Fruit fly (Drosophila melanogaster) whole organism, pupa: ENCODE data around the gene ppk21.

Source experiments
- CG10348 ChIP-seq: fragments of 200-800 bp; sonication (Bioruptor generic); IDR thresholded peaks from 2 replicates; pipeline ENCODE4 v1.3.6; 2022; ENCODE audit warnings: missing biosample characterization, missing genetic modification characterization
- CG12605 ChIP-seq: fragments of 200-800 bp; sonication (Bioruptor generic); IDR thresholded peaks from 2 replicates; pipeline ENCODE4 v1.3.6; 2022; ENCODE audit warnings: missing biosample characterization, missing genetic modification characterization
- CG13204 ChIP-seq: fragments of 200-800 bp; sonication (Bioruptor generic); optimal IDR thresholded peaks from 2 replicates; lab custom pipeline; 2018; ENCODE audit warnings: missing biosample characterization, mild to moderate bottlenecking, missing genetic modification characterization, moderate library complexity
- CG14655 ChIP-seq: fragments of 200-800 bp; sonication (Bioruptor generic); optimal IDR thresholded peaks from 3 replicates; lab custom pipeline; 2017; ENCODE audit warnings: mild to moderate bottlenecking, missing biosample characterization, missing genetic modification reagents, missing genetic modification characterization
- CG15710 ChIP-seq: fragments of 200-800 bp; sonication (Bioruptor generic); optimal IDR thresholded peaks from 2 replicates; lab custom pipeline; 2018; ENCODE audit warnings: missing biosample characterization, mild to moderate bottlenecking, missing genetic modification characterization, moderate library complexity
- CG17806 ChIP-seq: fragments of 200-800 bp; sonication (Bioruptor generic); optimal IDR thresholded peaks from 2 replicates; lab custom pipeline; 2018; ENCODE audit warnings: missing biosample characterization, mild to moderate bottlenecking, missing genetic modification characterization, moderate library complexity
- CG32121 ChIP-seq: fragments of 200-800 bp; sonication (Bioruptor generic); IDR thresholded peaks from 2 replicates; pipeline ENCODE4 v1.3.6; 2022; ENCODE audit warnings: missing biosample characterization, missing genetic modification characterization
- CG34367 ChIP-seq: fragments of 200-800 bp; sonication (Bioruptor generic); optimal IDR thresholded peaks from 2 replicates; lab custom pipeline; 2018; ENCODE audit warnings: missing biosample characterization, mild to moderate bottlenecking, missing genetic modification characterization
- CG4496 ChIP-seq: fragments of 200-800 bp; sonication (Bioruptor generic); IDR thresholded peaks from 3 replicates; pipeline ENCODE4 v1.3.6; 2022; ENCODE audit warnings: missing biosample characterization, missing genetic modification characterization
- CG8159 ChIP-seq: fragments of 200-800 bp; sonication (Bioruptor generic); optimal IDR thresholded peaks from 3 replicates; lab custom pipeline; 2018; ENCODE audit warnings: missing biosample characterization, mild to moderate bottlenecking, missing genetic modification characterization, moderate library complexity
- CG8301 ChIP-seq: fragments of 200-800 bp; sonication (Bioruptor generic); optimal IDR thresholded peaks from 2 replicates; lab custom pipeline; 2018; ENCODE audit warnings: missing biosample characterization, mild to moderate bottlenecking, missing genetic modification characterization
- CG9948 ChIP-seq: fragments of 200-800 bp; sonication (Bioruptor generic); optimal IDR thresholded peaks from 2 replicates; lab custom pipeline; 2018; ENCODE audit warnings: missing biosample characterization, mild to moderate bottlenecking, missing genetic modification characterization, moderate library complexity
- D1 ChIP-seq: fragments of 200-800 bp; sonication (Bioruptor generic); optimal IDR thresholded peaks from 2 replicates; lab custom pipeline; 2018; ENCODE audit warnings: missing biosample characterization, mild to moderate bottlenecking, missing genetic modification characterization, moderate library complexity
- EcR ChIP-seq: fragments of 200-800 bp; sonication (Bioruptor generic); optimal IDR thresholded peaks from 3 replicates; lab custom pipeline; 2019; ENCODE audit warnings: missing biosample characterization, missing genetic modification characterization, mild to moderate bottlenecking, moderate library complexity, missing genetic modification reagents
- Ets98B ChIP-seq: fragments of 200-800 bp; sonication (Bioruptor generic); IDR thresholded peaks from 2 replicates; pipeline ENCODE4 v1.3.6; 2022; ENCODE audit warnings: missing biosample characterization, missing genetic modification characterization
- Pif1A ChIP-seq: fragments of 200-800 bp; sonication (Bioruptor generic); optimal IDR thresholded peaks from 3 replicates; lab custom pipeline; 2016; ENCODE audit warnings: missing biosample characterization, missing genetic modification characterization
- Pif1B ChIP-seq: fragments of 200-800 bp; sonication (Bioruptor generic); optimal IDR thresholded peaks from 3 replicates; lab custom pipeline; 2016; ENCODE audit warnings: missing biosample characterization, missing genetic modification characterization
- Snoo ChIP-seq: fragments of 200-800 bp; sonication (Bioruptor generic); optimal IDR thresholded peaks from 3 replicates; lab custom pipeline; 2017; ENCODE audit warnings: missing biosample characterization, mild to moderate bottlenecking, missing genetic modification characterization, inconsistent platforms
- fd96Ca ChIP-seq: fragments of 200-800 bp; sonication (Bioruptor generic); IDR thresholded peaks from 3 replicates; pipeline ENCODE4 v1.3.6; 2022; ENCODE audit warnings: missing biosample characterization, missing genetic modification characterization
- gl ChIP-seq: fragments of 200-800 bp; sonication (Bioruptor generic); optimal IDR thresholded peaks from 2 replicates; lab custom pipeline; 2018; ENCODE audit warnings: missing biosample characterization, mild to moderate bottlenecking, missing genetic modification characterization
- rn ChIP-seq: fragments of 200-800 bp; sonication (Bioruptor generic); IDR thresholded peaks from 2 replicates; pipeline ENCODE4 v1.3.6; 2022; ENCODE audit warnings: missing biosample characterization, missing genetic modification characterization

The ppk21 gene

dm6 chr3R:29672156-29672555 is 7.6 kb downstream of the ppk21 start, which contains the start of gene ppk19:
ppk19 (plus strand) TSS chr3R:29672456.
- TF ChIP-seq CG15710 (tag; lab: Kevin White, UChicago) (no peak), CG9948 (no peak), fd96Ca (GFP tag; lab: Robert Waterston, UW) (no peak), CG17806 (no peak), Pif1B (GFP tag; lab: Kevin White, UChicago) (no peak), CG8159 (tag; lab: Kevin White, UChicago) (no peak), CG13204 (GFP tag; lab: Kevin White, UChicago) (no peak), CG14655 (no peak), D1 (no peak), CG10348 (GFP tag; lab: Robert Waterston, UW) (no peak), CG12605 (GFP tag; lab: Robert Waterston, UW) (no peak)

DNA sequence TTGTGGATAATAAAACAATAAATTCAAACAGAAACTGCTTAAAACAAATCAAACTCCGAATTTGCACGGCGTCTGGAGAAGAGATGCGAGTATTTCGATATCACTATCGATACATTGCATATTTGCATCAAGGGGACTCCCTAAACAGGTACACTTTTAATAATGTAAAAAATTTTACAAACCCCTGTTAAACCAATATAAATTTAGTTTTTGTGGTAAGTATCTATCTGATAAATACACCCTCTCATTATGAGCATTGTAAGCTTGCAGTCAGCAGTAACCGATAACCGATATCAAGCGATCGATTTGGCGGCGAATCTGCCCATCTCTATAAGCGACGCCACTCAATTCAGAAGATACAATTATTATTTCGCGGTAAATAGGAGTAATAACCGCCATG is 10.8 kb downstream of the ppk21 start, which contains the start of the genes Bub3 and Cap-D2:
Bub3 (minus strand) TSS at position 89 of the 400 bp plus-strand sequence.
Cap-D2 (plus strand) TSS at position 319 of the 400 bp plus-strand sequence.
- TF ChIP-seq CG34367 (tag; lab: Kevin White, UChicago) (peak; percentile 27), Snoo (tag; lab: Kevin White, UChicago) (no peak), CG10348 (GFP tag; lab: Robert Waterston, UW) (no peak), EcR (GFP tag; lab: Kevin White, UChicago) (no peak), CG13204 (GFP tag; lab: Kevin White, UChicago) (no peak), fd96Ca (GFP tag; lab: Robert Waterston, UW) (peak; percentile 60; the same call in 2 of the 3 replicates), Pif1A (GFP tag; lab: Kevin White, UChicago) (no peak), CG8159 (tag; lab: Kevin White, UChicago) (peak; percentile 54), CG9948 (peak; percentile 47), CG14655 (no peak), CG15710 (tag; lab: Kevin White, UChicago) (peak; percentile 55), CG12605 (GFP tag; lab: Robert Waterston, UW) (no peak), gl (no peak), Pif1B (GFP tag; lab: Kevin White, UChicago) (no peak), Ets98B (GFP tag; lab: Robert Waterston, UW) (peak; percentile 72; the same call in 1 of the 2 replicates), CG17806 (peak; percentile 60), CG4496 (peak; percentile 64; the same call in 1 of the 3 replicates), rn (no peak), CG8301 (tag; lab: Kevin White, UChicago) (no peak), D1 (no peak), CG32121 (GFP tag; lab: Robert Waterston, UW) (peak; percentile 64)

DNA sequence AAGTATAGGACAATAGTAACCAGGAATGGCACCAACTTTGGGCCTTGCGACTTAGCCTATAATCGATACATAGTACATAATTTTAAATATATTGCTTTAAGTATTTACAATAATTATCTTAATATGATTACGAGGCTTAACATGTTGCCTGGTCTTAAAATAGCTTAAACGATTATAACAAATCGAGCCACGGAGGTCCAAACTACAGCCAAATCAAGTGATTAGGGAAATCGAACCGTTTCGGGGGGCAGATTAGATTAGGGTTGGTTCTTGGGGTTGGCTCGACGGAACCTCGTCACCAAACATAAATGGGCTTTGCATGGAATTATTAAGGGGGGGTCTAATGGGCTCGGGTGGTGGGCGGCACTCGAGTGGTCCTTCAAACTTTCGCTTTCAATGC is 16.7 kb downstream of the ppk21 start:
- TF ChIP-seq D1 (no peak), CG12605 (GFP tag; lab: Robert Waterston, UW) (no peak), CG8301 (tag; lab: Kevin White, UChicago) (no peak), CG8159 (tag; lab: Kevin White, UChicago) (no peak), rn (no peak), CG34367 (tag; lab: Kevin White, UChicago) (no peak), CG4496 (no peak), CG17806 (no peak), Pif1A (GFP tag; lab: Kevin White, UChicago) (no peak), CG32121 (GFP tag; lab: Robert Waterston, UW) (no peak), CG15710 (tag; lab: Kevin White, UChicago) (no peak), fd96Ca (GFP tag; lab: Robert Waterston, UW) (no peak), Snoo (tag; lab: Kevin White, UChicago) (no peak), gl (no peak), Ets98B (GFP tag; lab: Robert Waterston, UW) (no peak)

DNA sequence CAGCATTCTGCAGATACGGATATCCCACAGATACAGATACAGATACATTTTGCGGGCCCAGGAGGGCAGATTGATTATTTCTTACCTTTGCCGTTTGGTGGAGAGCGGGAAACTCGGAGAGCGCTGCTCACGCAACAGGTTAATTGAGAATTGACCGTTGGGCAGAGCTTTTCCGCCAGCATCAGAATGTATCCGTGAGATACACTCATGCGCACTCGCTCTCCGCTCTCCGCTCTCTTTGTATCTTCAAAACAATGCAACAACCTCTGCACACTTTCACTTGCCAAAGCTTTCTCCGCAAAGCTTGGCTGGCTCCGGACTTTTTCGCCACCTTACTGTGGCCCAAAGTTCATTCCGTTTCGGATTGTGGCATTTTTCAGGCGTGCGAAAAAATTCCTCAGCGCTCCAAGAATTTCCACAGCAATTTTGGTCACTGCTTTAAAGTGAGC is 17.6 kb downstream of the ppk21 start, which contains the start of the genes CG7582 and Gycalpha99B:
CG7582 (minus strand) TSS at position 127 of the 449 bp plus-strand sequence.
Gycalpha99B (plus strand) TSS at position 352 of the 449 bp plus-strand sequence.
- TF ChIP-seq CG12605 (GFP tag; lab: Robert Waterston, UW) (peak; percentile 92), CG32121 (GFP tag; lab: Robert Waterston, UW) (peak; percentile 30; the same call in 1 of the 2 replicates), CG15710 (tag; lab: Kevin White, UChicago) (no peak), Pif1B (GFP tag; lab: Kevin White, UChicago) (no peak), CG8301 (tag; lab: Kevin White, UChicago) (peak; percentile 44), rn (no peak), Ets98B (GFP tag; lab: Robert Waterston, UW) (peak; percentile 64), gl (no peak), CG13204 (GFP tag; lab: Kevin White, UChicago) (no peak), CG4496 (peak; percentile 76), fd96Ca (GFP tag; lab: Robert Waterston, UW) (no peak; the same call in 2 of the 3 replicates), D1 (no peak), CG34367 (tag; lab: Kevin White, UChicago) (no peak), CG8159 (tag; lab: Kevin White, UChicago) (no peak), CG14655 (peak; percentile 32), CG9948 (no peak), CG17806 (no peak), CG10348 (GFP tag; lab: Robert Waterston, UW) (no peak), Snoo (tag; lab: Kevin White, UChicago) (no peak), EcR (GFP tag; lab: Kevin White, UChicago) (peak; percentile 74), Pif1A (GFP tag; lab: Kevin White, UChicago) (no peak)

DNA sequence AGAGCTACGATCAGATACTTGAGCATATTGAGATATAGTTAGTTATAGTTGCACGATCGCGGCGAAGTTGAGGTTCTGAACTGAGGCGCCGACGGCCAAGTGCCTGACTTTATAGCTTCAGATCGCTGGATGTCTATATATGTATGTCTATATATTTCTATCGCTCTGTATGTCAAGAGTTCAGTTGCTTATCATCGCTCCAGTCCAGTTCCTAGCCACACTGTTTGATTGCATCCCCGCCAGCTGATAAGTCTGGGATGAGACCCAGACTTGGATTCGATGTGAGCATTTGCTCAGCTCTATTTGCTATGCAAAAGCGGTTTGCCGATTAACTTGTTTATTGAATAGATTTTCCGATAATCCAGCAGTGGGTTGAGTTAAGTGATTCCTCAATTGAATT is 22.1 kb downstream of the ppk21 start:
- TF ChIP-seq D1 (no peak), Ets98B (GFP tag; lab: Robert Waterston, UW) (no peak), CG32121 (GFP tag; lab: Robert Waterston, UW) (no peak), CG8301 (tag; lab: Kevin White, UChicago) (no peak), rn (no peak), CG17806 (no peak), CG9948 (no peak), CG12605 (GFP tag; lab: Robert Waterston, UW) (no peak), EcR (GFP tag; lab: Kevin White, UChicago) (no peak), CG15710 (tag; lab: Kevin White, UChicago) (no peak), Pif1B (GFP tag; lab: Kevin White, UChicago) (no peak), CG14655 (no peak), CG4496 (no peak), Snoo (tag; lab: Kevin White, UChicago) (no peak), CG13204 (GFP tag; lab: Kevin White, UChicago) (no peak), CG34367 (tag; lab: Kevin White, UChicago) (no peak), CG10348 (GFP tag; lab: Robert Waterston, UW) (no peak), CG8159 (tag; lab: Kevin White, UChicago) (no peak), Pif1A (GFP tag; lab: Kevin White, UChicago) (no peak), fd96Ca (GFP tag; lab: Robert Waterston, UW) (no peak)
